Worm (Caenorhabditis elegans): Measurements from ENCODE around the gene F41F3.8.

- TF ChIP-seq pha-4 (GFP tag; IDR thresholded peaks at IDR 0.05): no peak
- TF ChIP-seq pha-4 (tag; optimal IDR thresholded peaks at IDR 0.05): no peak
- no peak for TF ChIP-seq jun-1 (tag; optimal IDR thresholded peaks at IDR 0.05)
- no peak for TF ChIP-seq fos-1 (tag; optimal IDR thresholded peaks at IDR 0.05)
- TF ChIP-seq nhr-11 (tag; optimal IDR thresholded peaks at IDR 0.05): no peak
- TF ChIP-seq unc-130 (GFP tag; optimal IDR thresholded peaks at IDR 0.05): no peak
- TF ChIP-seq nhr-28 (tag; optimal IDR thresholded peaks at IDR 0.05): no peak
- no peak for TF ChIP-seq nhr-77 (tag; optimal IDR thresholded peaks at IDR 0.05)
- TF ChIP-seq lin-13 (GFP tag; optimal IDR thresholded peaks at IDR 0.05): no peak
- TF ChIP-seq spr-3 (GFP tag; optimal IDR thresholded peaks at IDR 0.05): no peak
These were observed 40.6 kb downstream of the F41F3.8 start, which contains the start of gene K03B4.1 for ce11 chrV:4689234-4689633.

All from whole organism, L4 larva.